Worm (Caenorhabditis elegans): Measurements from ENCODE around the gene ser-1.

ce11 chrX:16532513-16532912 is 47.0 kb upstream of the ser-1 start:
- TF ChIP-seq B0310.2 (tag; optimal IDR thresholded peaks at IDR 0.05): no peak
- TF ChIP-seq aly-1 (tag; optimal IDR thresholded peaks at IDR 0.05): no peak
- no peak for TF ChIP-seq sea-1 (GFP tag; conservative IDR thresholded peaks at IDR 0.05)
- no peak for TF ChIP-seq hmbx-1 (tag; optimal IDR thresholded peaks at IDR 0.05)
- TF ChIP-seq ama-1 (optimal IDR thresholded peaks at IDR 0.05): no peak
- TF ChIP-seq tbx-37 (GFP tag; conservative IDR thresholded peaks at IDR 0.05): no peak
- TF ChIP-seq scrt-1 (GFP tag; IDR thresholded peaks at IDR 0.05): no peak
